Worm (Caenorhabditis elegans): Measurements from ENCODE around the gene ZK287.9.

DNA sequence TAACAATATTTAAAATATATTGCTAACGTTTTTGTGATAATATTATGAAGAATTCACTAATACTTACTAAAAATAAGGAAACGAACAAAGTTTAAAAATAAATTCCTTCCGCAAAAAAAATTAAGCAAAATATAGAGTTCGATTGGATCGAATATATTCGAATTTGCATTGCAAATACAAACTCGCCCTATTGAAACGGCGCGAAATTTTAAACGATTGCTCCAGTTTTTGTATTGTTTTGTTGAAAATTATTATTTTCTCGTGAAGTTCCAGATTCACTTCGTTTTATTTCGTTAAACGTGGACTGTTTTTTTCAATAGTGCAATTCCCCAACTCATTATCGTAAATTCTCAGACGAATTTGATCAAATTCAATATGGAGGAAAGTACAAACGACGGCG lies 33.6 kb upstream of the ZK287.9 start, which contains the start of the genes atl-1 and hcp-2:
- no peak for TF ChIP-seq nhr-179 (tag; optimal IDR thresholded peaks at IDR 0.05)
- TF ChIP-seq lin-54 (GFP tag; optimal IDR thresholded peaks at IDR 0.05), result peak; percentile 3
- TF ChIP-seq nhr-90 (tag; optimal IDR thresholded peaks at IDR 0.05), result no peak
- no peak for TF ChIP-seq xnd-1 (tag; optimal IDR thresholded peaks at IDR 0.05)
- no peak for TF ChIP-seq let-607 (tag; optimal IDR thresholded peaks at IDR 0.05)
- no peak for TF ChIP-seq ets-4 (GFP tag; optimal IDR thresholded peaks at IDR 0.05)
- no peak for TF ChIP-seq lin-40 (tag; optimal IDR thresholded peaks at IDR 0.05)

Measured in whole organism, young adult.